Worm (Caenorhabditis elegans) whole organism, late embryonic: ENCODE data around the gene ipla-1.

Experiments
- C08G9.2 ChIP-seq: sonication (generic microtip); optimal IDR thresholded peaks from 2 replicates; lab custom pipeline; 2016; ENCODE audit warnings: mild to moderate bottlenecking, missing genetic modification characterization, moderate library complexity, missing compliant biosample characterization
- Y22D7AL.16 ChIP-seq: sonication (generic microtip); optimal IDR thresholded peaks from 2 replicates; lab custom pipeline; 2016; ENCODE audit warnings: missing genetic modification characterization, missing compliant biosample characterization
- ama-1 ChIP-seq: fragments of 150-350 bp; optimal IDR thresholded peaks from 2 replicates; lab custom pipeline; 2014
- ceh-22 ChIP-seq: sonication (generic microtip); optimal IDR thresholded peaks from 2 replicates; lab custom pipeline; 2017; ENCODE audit warnings: missing biosample characterization, missing genetic modification characterization
- ceh-24 ChIP-seq: sonication (generic microtip); optimal IDR thresholded peaks from 2 replicates; lab custom pipeline; 2016; ENCODE audit warnings: mild to moderate bottlenecking, missing genetic modification characterization, missing compliant biosample characterization
- elt-2 ChIP-seq: sonication (generic microtip); optimal IDR thresholded peaks from 2 replicates; lab custom pipeline; 2016; ENCODE audit warnings: missing genetic modification reagents, missing genetic modification characterization, missing compliant biosample characterization
- ets-4 ChIP-seq: sonication (generic microtip); optimal IDR thresholded peaks from 2 replicates; lab custom pipeline; 2016; ENCODE audit warnings: missing genetic modification characterization, missing compliant biosample characterization
- eyg-1 ChIP-seq: sonication (generic microtip); optimal IDR thresholded peaks from 2 replicates; lab custom pipeline; 2016; ENCODE audit warnings: missing genotype, missing genetic modification characterization, missing compliant biosample characterization
- fax-1 ChIP-seq: sonication (generic microtip); optimal IDR thresholded peaks from 2 replicates; lab custom pipeline; 2016; ENCODE audit warnings: missing genotype, missing genetic modification characterization, missing compliant biosample characterization
- hlh-30 ChIP-seq: sonication (generic microtip); optimal IDR thresholded peaks from 2 replicates; lab custom pipeline; 2017; ENCODE audit warnings: antibody characterized with exemption, missing genetic modification characterization, missing compliant biosample characterization; ENCODE audit not compliant: insufficient read depth
- hlh-8 ChIP-seq: sonication (generic microtip); optimal IDR thresholded peaks from 2 replicates; lab custom pipeline; 2016; ENCODE audit warnings: missing genotype, missing genetic modification characterization, missing compliant biosample characterization
- lin-11 ChIP-seq: fragments of 200-800 bp; sonication (Bioruptor generic); optimal IDR thresholded peaks from 2 replicates; lab custom pipeline; 2018; ENCODE audit warnings: mild to moderate bottlenecking, missing genetic modification characterization, missing compliant biosample characterization
- madf-2 ChIP-seq: sonication (generic microtip); optimal IDR thresholded peaks from 2 replicates; lab custom pipeline; 2017; ENCODE audit warnings: missing genetic modification characterization, missing compliant biosample characterization
- nhr-232 ChIP-seq: sonication (generic microtip); optimal IDR thresholded peaks from 2 replicates; lab custom pipeline; 2016; ENCODE audit warnings: missing genetic modification characterization, missing compliant biosample characterization
- odd-2 ChIP-seq: sonication (generic microtip); optimal IDR thresholded peaks from 2 replicates; lab custom pipeline; 2017; ENCODE audit warnings: antibody characterized with exemption, mild to moderate bottlenecking, missing genetic modification characterization, missing compliant biosample characterization
- pax-1 ChIP-seq: fragments of 150-350 bp; optimal IDR thresholded peaks from 2 replicates; lab custom pipeline; 2014; ENCODE audit warnings: missing biosample characterization, missing genetic modification characterization
- sdc-2 ChIP-seq: sonication (generic microtip); optimal IDR thresholded peaks from 2 replicates; lab custom pipeline; 2016; ENCODE audit warnings: missing genotype, missing genetic modification characterization, missing compliant biosample characterization
- tbx-2 ChIP-seq: sonication (generic microtip); optimal IDR thresholded peaks from 2 replicates; lab custom pipeline; 2016; ENCODE audit warnings: missing genetic modification characterization, missing compliant biosample characterization
- ttx-3 ChIP-seq: sonication (generic microtip); optimal IDR thresholded peaks from 2 replicates; lab custom pipeline; 2016; ENCODE audit warnings: missing genetic modification reagents, missing genetic modification characterization, missing compliant biosample characterization
- unc-42 ChIP-seq: sonication (generic microtip); optimal IDR thresholded peaks from 2 replicates; lab custom pipeline; 2016; ENCODE audit warnings: missing genotype, missing genetic modification characterization, missing compliant biosample characterization
- unc-55 ChIP-seq: sonication (generic microtip); optimal IDR thresholded peaks from 2 replicates; lab custom pipeline; 2017; ENCODE audit warnings: missing biosample characterization, missing genetic modification reagents, missing genetic modification characterization
- unc-86 ChIP-seq: sonication (generic microtip); optimal IDR thresholded peaks from 2 replicates; lab custom pipeline; 2016; ENCODE audit warnings: missing genetic modification characterization, missing compliant biosample characterization

ipla-1 gene

DNA sequence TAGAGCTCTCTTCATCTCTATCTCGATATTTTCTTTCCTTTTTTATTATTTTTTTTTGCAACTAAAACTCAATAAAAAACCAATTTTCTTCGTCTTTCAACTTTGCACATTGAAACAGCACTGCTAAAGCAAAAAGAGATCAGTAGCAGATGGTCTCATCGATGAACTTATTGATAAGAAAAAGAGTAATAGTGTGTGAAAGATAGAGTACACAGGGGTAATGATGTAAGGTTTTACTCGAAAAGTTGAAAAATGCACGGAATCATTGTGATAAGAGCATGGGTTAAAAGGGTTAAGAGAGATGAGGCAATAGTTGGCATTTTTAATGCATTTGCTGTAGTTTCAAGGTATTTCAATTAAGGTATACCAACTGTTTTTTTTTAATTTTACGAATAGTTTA lies 49.1 kb downstream of the ipla-1 start:
- TF ChIP-seq elt-2 (peak; percentile 59), pax-1 (tag; lab: Kevin White, UChicago) (no peak)

DNA sequence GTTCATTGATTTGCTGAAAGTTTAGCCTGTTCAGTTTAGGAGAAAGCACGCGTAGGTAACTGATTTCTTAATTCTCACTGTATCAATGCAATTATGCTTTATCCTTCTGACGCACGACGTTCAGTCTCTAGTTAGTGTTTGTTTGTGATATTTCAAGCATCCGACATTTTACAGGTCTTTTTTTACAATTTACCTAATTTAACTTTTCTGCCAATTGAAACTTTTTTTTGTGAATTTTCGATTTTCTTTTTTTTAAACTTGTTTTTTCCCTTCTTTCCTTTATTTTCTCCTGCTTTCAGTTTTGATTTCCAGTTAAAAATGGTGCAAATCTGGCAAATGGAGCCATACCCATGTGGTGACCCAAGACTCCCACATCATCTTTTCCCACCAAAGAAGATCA lies 50.4 kb downstream of the ipla-1 start, which contains the start of gene K07E1.1:
Gene K07E1.1, plus strand, starts transcription at position 301 of the 400 bp plus-strand sequence.
- TF ChIP-seq ceh-24: no peak
- TF ChIP-seq ama-1 (lab: Kevin White, UChicago): no peak
- TF ChIP-seq elt-2: no peak
- no peak for TF ChIP-seq unc-55 (GFP tag; lab: Kevin White, UChicago)
- TF ChIP-seq tbx-2 (tag; lab: Kevin White, UChicago): no peak
- TF ChIP-seq, all 69 proteins: peak for 0

DNA sequence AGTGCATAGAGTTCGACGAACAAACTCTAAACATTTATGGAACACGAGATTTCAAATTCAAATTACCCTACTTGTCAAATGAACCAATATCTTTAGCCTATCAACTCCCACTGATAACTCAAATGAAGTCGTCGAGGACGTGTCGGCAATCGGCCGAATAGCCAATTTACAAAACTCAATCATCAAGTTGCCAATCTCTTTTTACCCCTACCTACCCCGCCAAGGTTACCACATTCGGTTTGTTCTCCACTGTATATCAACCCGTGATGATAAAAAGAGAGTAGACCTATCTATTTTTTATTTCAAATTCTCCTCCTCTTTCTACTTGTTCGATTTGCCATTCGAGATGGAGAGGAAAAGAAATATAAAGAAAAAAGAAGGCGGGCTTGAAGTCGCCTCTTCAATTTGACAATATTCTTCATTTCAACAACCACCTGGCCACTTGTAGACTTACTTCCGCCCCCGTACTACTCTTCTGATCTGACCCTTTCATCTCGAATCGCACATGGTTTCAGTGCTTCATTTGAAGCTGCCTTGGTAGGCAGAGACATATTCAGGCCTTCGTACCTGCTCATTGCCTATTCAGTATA lies 51.1 kb downstream of the ipla-1 start:
- no peak for TF ChIP-seq fax-1 (tag; lab: Kevin White, UChicago)
- no peak for TF ChIP-seq sdc-2 (tag; lab: Kevin White, UChicago)
- no peak for TF ChIP-seq madf-2
- no peak for TF ChIP-seq elt-2
- TF ChIP-seq hlh-8 (tag; lab: Kevin White, UChicago): no peak
- no peak for TF ChIP-seq ttx-3 (tag; lab: Kevin White, UChicago)
- no peak for TF ChIP-seq unc-86 (tag; lab: Kevin White, UChicago)
- TF ChIP-seq Y22D7AL.16 (tag; lab: Kevin White, UChicago): no peak
- TF ChIP-seq lin-11 (tag; lab: Kevin White, UChicago): no peak
- TF ChIP-seq nhr-232 (tag; lab: Kevin White, UChicago): no peak
- no peak for TF ChIP-seq C08G9.2 (tag; lab: Kevin White, UChicago)
- TF ChIP-seq odd-2: no peak
- TF ChIP-seq ceh-22 (tag; lab: Kevin White, UChicago): no peak
- no peak for TF ChIP-seq unc-42 (tag; lab: Kevin White, UChicago)
- no peak for TF ChIP-seq ceh-24
- no peak for TF ChIP-seq hlh-30 (tag; lab: Kevin White, UChicago)
- TF ChIP-seq, all 69 proteins: peak for 0

DNA sequence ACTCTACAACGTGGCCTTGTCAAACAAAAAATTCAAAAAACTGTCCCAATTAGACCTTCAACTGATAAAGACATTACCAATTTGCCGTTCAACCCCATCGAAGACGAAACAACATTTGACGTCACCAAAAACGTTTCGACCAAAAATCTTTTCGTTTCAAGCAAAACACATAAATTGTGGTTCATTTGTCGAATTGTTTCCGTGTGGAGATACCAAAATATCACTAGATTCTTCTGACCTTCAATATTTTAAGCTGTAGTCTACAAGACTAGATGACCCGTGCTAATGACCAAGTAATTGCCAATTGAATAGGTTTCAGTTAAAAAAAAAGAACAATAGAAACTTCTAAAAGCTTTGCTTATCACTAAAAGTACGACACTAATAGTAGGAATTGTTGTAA lies 52.7 kb downstream of the ipla-1 start:
- TF ChIP-seq eyg-1: no peak
- TF ChIP-seq ets-4: no peak

DNA sequence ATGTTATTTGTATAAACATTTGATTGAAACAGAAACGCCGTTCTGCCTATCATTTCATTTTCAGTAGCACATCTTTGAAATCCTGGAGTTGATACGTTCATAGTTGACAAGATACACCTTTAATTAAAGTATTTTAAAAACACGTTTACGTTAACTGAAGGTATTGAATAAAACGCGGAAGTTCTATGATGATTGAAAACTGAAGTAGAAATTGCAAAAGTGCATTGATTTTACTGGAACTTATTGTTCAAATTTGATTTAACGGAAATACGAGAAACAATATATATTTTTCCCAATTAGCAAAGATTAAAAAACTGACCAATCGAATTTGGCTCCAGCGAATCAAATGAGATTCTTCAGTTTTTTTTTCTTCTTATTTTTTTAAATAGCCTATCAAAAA lies 57.6 kb downstream of the ipla-1 start, which contains the start of gene sra-34:
Gene sra-34, minus strand, starts transcription at position 101 of the 400 bp plus-strand sequence.
- TF ChIP-seq madf-2: no peak
- TF ChIP-seq ceh-22 (tag; lab: Kevin White, UChicago): no peak
- TF ChIP-seq ttx-3 (tag; lab: Kevin White, UChicago): no peak
